Worm (Caenorhabditis elegans): ENCODE data around the gene srv-19.

Gene srv-19

DNA sequence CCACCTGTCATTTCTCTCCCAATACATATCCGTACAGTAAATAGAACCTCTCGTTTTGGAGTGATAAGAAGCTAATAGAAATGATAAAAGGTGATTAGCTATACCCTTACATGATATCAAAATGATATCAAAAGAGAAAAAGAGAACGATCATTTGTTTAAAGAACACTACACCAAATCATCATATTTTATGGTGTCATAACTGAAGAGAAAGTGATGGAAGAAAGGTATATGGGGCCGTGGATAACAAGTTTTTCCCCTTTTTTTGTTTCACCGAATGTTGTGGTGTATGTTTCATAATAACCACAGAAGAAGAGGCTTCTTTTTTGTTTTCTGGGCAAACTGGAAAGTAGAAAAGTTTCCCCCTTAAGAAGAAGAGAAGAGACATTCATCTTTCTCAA is 15.5 kb downstream of the srv-19 start:
- TF ChIP-seq ztf-23 (GFP tag; IDR thresholded peaks at IDR 0.05) (no peak), klf-2 (GFP tag; conservative IDR thresholded peaks at IDR 0.05) (no peak), T22C8.4 (GFP tag; IDR thresholded peaks at IDR 0.05) (no peak), flt-1 (GFP tag; IDR thresholded peaks at IDR 0.05) (no peak), tab-1 (GFP tag; IDR thresholded peaks at IDR 0.05) (no peak), med-1 (GFP tag; optimal IDR thresholded peaks at IDR 0.05; ENCODE audit: insufficient read depth) (no peak), cog-1 (tag; optimal IDR thresholded peaks at IDR 0.05) (no peak), ref-1 (GFP tag; conservative IDR thresholded peaks at IDR 0.05) (no peak), ztf-29 (GFP tag; IDR thresholded peaks at IDR 0.05) (no peak)

DNA sequence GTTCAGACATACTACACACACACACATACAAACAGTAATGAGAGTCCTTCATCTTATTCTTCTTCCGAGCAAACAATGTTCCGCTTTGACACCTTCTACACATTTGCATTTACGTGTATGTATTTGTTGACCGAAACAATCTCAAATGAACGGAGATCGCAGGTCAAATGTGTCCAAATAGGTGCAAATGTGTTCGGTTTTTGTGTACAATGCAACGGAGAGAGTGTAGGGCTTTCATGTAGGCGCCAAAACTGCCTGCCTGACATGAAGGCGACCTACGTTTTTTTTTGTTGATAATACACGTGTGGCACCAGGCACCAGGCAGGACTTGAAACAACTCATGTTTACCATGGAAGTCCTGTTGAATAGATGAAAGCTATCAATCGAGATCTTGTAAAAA is 16.8 kb downstream of the srv-19 start:
- TF ChIP-seq klf-2 (GFP tag; conservative IDR thresholded peaks at IDR 0.05) (no peak), cog-1 (tag; optimal IDR thresholded peaks at IDR 0.05) (no peak), ref-1 (GFP tag; conservative IDR thresholded peaks at IDR 0.05) (no peak), ztf-23 (GFP tag; IDR thresholded peaks at IDR 0.05) (no peak), flt-1 (GFP tag; IDR thresholded peaks at IDR 0.05) (no peak), med-1 (GFP tag; optimal IDR thresholded peaks at IDR 0.05; ENCODE audit: insufficient read depth) (no peak), T22C8.4 (GFP tag; IDR thresholded peaks at IDR 0.05) (no peak), ztf-29 (GFP tag; IDR thresholded peaks at IDR 0.05) (no peak), tab-1 (GFP tag; IDR thresholded peaks at IDR 0.05) (no peak)

DNA sequence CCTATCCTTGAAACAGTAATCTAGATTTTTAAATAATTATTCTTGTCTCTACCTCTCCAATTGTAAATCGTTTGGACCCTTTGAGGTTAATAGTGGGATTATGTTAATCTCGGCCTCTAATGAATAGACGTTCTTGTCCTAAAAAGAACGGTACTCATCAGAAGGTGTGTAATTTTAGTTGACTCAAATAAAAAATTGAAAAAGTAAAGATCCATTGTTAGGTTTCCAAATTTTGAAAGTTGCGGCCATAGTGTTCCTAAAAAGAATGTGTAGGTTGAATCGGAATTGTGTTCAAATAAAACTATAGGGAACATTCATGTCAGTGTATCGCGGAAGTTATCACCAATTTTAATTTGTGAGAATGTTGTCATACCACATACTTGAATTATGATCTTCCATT is 18.1 kb downstream of the srv-19 start:
- no peak for TF ChIP-seq med-1 (GFP tag; optimal IDR thresholded peaks at IDR 0.05; ENCODE audit: insufficient read depth)
- no peak for TF ChIP-seq ztf-29 (GFP tag; IDR thresholded peaks at IDR 0.05)
- no peak for TF ChIP-seq ref-1 (GFP tag; conservative IDR thresholded peaks at IDR 0.05)
- TF ChIP-seq flt-1 (GFP tag; IDR thresholded peaks at IDR 0.05) = no peak
- TF ChIP-seq T22C8.4 (GFP tag; IDR thresholded peaks at IDR 0.05) = no peak
- TF ChIP-seq tab-1 (GFP tag; IDR thresholded peaks at IDR 0.05) = no peak
- TF ChIP-seq ztf-23 (GFP tag; IDR thresholded peaks at IDR 0.05) = no peak
- TF ChIP-seq klf-2 (GFP tag; conservative IDR thresholded peaks at IDR 0.05) = no peak
- no peak for TF ChIP-seq cog-1 (tag; optimal IDR thresholded peaks at IDR 0.05)

ce11 chrIV:5850765-5851377 is 22.9 kb downstream of the srv-19 start:
- TF ChIP-seq flt-1 (GFP tag; IDR thresholded peaks at IDR 0.05) (no peak), ztf-29 (GFP tag; IDR thresholded peaks at IDR 0.05) (no peak), T22C8.4 (GFP tag; IDR thresholded peaks at IDR 0.05) (no peak)

DNA sequence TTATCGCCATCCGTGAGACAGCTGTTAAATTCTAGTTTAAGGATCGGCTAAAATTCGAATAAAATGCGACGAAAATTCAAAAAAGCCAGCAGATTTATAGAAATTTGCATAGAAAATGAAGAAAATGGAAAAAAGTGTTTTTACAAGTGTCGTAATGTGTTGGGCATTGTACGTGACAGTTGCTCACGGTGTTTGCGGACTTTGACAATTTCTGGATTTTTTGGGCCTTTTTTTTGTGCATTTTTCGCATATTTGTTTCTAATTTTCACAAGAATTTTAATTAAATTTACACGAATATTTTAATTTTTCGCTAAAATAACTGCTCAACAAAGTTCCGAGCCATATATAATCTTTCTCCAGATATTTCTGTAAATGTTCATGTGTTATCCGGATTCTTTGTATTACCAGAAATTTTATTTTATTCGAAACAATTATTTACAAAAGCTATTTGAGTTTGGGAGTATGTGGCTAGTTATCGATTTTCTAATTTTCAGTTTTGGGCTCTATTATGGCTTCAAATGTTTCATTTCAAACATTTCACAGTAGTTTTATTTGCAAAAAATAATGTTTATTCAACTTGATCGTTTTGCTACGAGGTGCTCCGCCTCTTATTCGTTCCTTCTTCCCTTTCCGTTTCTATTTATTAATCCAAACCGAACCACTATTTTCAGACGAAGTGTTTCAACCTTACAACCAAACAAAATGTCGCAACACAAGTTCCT is 25.6 kb downstream of the srv-19 start, which contains the start of gene sams-3:
Gene sams-3 (plus strand): TSS at position 672 of the 722 bp plus-strand sequence.
- no peak for TF ChIP-seq T22C8.4 (GFP tag; IDR thresholded peaks at IDR 0.05)
- TF ChIP-seq klf-2 (GFP tag; conservative IDR thresholded peaks at IDR 0.05) = no peak
- TF ChIP-seq ref-1 (GFP tag; conservative IDR thresholded peaks at IDR 0.05) = no peak
- TF ChIP-seq tab-1 (GFP tag; IDR thresholded peaks at IDR 0.05) = no peak
- TF ChIP-seq cog-1 (tag; optimal IDR thresholded peaks at IDR 0.05) = no peak
- TF ChIP-seq ztf-23 (GFP tag; IDR thresholded peaks at IDR 0.05) = no peak
- no peak for TF ChIP-seq med-1 (GFP tag; optimal IDR thresholded peaks at IDR 0.05; ENCODE audit: insufficient read depth)
- no peak for TF ChIP-seq ztf-29 (GFP tag; IDR thresholded peaks at IDR 0.05)
- no peak for TF ChIP-seq flt-1 (GFP tag; IDR thresholded peaks at IDR 0.05)

DNA sequence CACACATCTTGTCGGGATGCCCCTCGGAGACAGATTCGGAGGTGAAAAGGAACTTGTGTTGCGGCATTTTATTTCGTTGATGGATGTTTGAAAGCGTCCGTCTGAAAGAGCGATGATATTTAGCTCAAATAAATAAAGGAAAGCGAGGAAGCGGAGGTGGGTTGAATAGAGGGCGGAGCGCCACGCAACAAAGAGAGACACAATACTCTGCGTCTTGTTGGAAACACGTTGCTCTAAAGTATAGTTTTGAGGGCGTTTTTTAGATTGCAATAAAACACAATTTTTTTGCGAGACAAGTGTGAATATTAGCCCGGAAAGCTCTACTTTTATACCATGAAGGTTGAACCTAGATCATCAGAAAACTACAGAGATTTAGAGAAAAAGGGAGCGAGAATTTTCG is 27.5 kb downstream of the srv-19 start, which contains the start of gene sams-4:
Gene sams-4 (minus strand): TSS at position 101 of the 400 bp plus-strand sequence.
- TF ChIP-seq ref-1 (GFP tag; conservative IDR thresholded peaks at IDR 0.05) (no peak), ztf-29 (GFP tag; IDR thresholded peaks at IDR 0.05) (no peak), klf-2 (GFP tag; conservative IDR thresholded peaks at IDR 0.05) (no peak), tab-1 (GFP tag; IDR thresholded peaks at IDR 0.05) (no peak), T22C8.4 (GFP tag; IDR thresholded peaks at IDR 0.05) (no peak), cog-1 (tag; optimal IDR thresholded peaks at IDR 0.05) (no peak), flt-1 (GFP tag; IDR thresholded peaks at IDR 0.05) (no peak), med-1 (GFP tag; optimal IDR thresholded peaks at IDR 0.05; ENCODE audit: insufficient read depth) (no peak), ztf-23 (GFP tag; IDR thresholded peaks at IDR 0.05) (no peak)

- no peak for TF ChIP-seq med-1 (GFP tag; optimal IDR thresholded peaks at IDR 0.05; ENCODE audit: insufficient read depth)
- TF ChIP-seq cog-1 (tag; optimal IDR thresholded peaks at IDR 0.05) = no peak
- no peak for TF ChIP-seq T22C8.4 (GFP tag; IDR thresholded peaks at IDR 0.05)
- no peak for TF ChIP-seq ztf-23 (GFP tag; IDR thresholded peaks at IDR 0.05)
- TF ChIP-seq tab-1 (GFP tag; IDR thresholded peaks at IDR 0.05) = no peak
- TF ChIP-seq klf-2 (GFP tag; conservative IDR thresholded peaks at IDR 0.05) = no peak
- no peak for TF ChIP-seq ref-1 (GFP tag; conservative IDR thresholded peaks at IDR 0.05)
- TF ChIP-seq ztf-29 (GFP tag; IDR thresholded peaks at IDR 0.05) = no peak
- TF ChIP-seq flt-1 (GFP tag; IDR thresholded peaks at IDR 0.05) = no peak
Measured at ce11 chrIV:5842905-5843304, 30.8 kb downstream of the srv-19 start.

- TF ChIP-seq klf-2 (GFP tag; conservative IDR thresholded peaks at IDR 0.05) (no peak), ztf-29 (GFP tag; IDR thresholded peaks at IDR 0.05) (no peak), tab-1 (GFP tag; IDR thresholded peaks at IDR 0.05) (no peak), T22C8.4 (GFP tag; IDR thresholded peaks at IDR 0.05) (no peak), ref-1 (GFP tag; conservative IDR thresholded peaks at IDR 0.05) (no peak), med-1 (GFP tag; optimal IDR thresholded peaks at IDR 0.05; ENCODE audit: insufficient read depth) (no peak)
Measured at ce11 chrIV:5839178-5839577, 34.5 kb downstream of the srv-19 start, which contains the start of gene C06E7.2. TSS of gene C06E7.2 (plus strand) at chrIV:5839478.

DNA sequence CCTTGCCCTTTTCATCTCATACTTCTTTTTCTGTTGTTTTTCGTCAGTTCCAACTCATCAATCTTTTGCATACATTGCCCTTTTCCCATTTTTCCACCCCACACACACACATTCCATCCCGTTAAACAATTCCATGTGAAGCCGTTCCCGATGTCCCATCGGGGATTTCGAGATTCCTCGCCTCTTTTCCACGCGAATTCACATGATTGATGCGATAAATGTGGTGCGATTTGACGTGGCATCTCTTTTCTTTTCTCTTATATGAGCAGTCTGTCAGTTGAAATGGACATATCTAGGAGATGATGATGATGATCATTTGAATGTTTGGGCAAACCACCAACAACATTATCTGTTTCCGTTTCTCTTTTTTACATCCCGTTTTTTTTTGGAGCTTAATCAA is 39.5 kb downstream of the srv-19 start:
- no peak for TF ChIP-seq cog-1 (tag; optimal IDR thresholded peaks at IDR 0.05)
- no peak for TF ChIP-seq ref-1 (GFP tag; conservative IDR thresholded peaks at IDR 0.05)
- TF ChIP-seq ztf-29 (GFP tag; IDR thresholded peaks at IDR 0.05) = no peak
- no peak for TF ChIP-seq ztf-23 (GFP tag; IDR thresholded peaks at IDR 0.05)
- TF ChIP-seq tab-1 (GFP tag; IDR thresholded peaks at IDR 0.05) = no peak
- no peak for TF ChIP-seq med-1 (GFP tag; optimal IDR thresholded peaks at IDR 0.05; ENCODE audit: insufficient read depth)

Measured in whole organism, midembryonic.